Fruit fly (Drosophila melanogaster): ENCODE results near the gene CG13786.

- TF ChIP-seq nmo (GFP tag; optimal IDR thresholded peaks at IDR 0.05) (peak; percentile 48), chinmo (GFP tag; IDR thresholded peaks at IDR 0.05; ENCODE audit: partially characterized antibody) (no peak; the same call in 3 of the 4 replicates), CG4820 (GFP tag; optimal IDR thresholded peaks at IDR 0.05) (peak; percentile 35), Tbp (GFP tag; optimal IDR thresholded peaks at IDR 0.05) (no peak), Ptx1 (GFP tag; IDR thresholded peaks at IDR 0.05) (peak; percentile 61; the same call in 1 of the 2 replicates)
Measured at dm6 chr2L:7258105-7258504, 5.3 kb upstream of the CG13786 start.
